Worm (Caenorhabditis elegans) whole organism, L4/young adult: ENCODE results near the gene srw-57.
"Not testable (repeated sequence)": the region's sequence is repeated elsewhere in the genome, so short reads cannot be mapped to it uniquely, and the experiment has no call there.

Experiments
- W03F9.2 ChIP-seq: fragments of 150-350 bp; optimal IDR thresholded peaks from 2 replicates; lab custom pipeline; 2014; ENCODE audit warnings: missing biosample characterization, missing genetic modification characterization
- dao-5 ChIP-seq: sonication (generic microtip); optimal IDR thresholded peaks from 2 replicates; lab custom pipeline; 2016; ENCODE audit warnings: missing genotype, missing genetic modification characterization, moderate library complexity, missing compliant biosample characterization
- him-1 ChIP-seq: sonication (generic microtip); optimal IDR thresholded peaks from 2 replicates; lab custom pipeline; 2016; ENCODE audit warnings: missing genotype, missing genetic modification reagents, missing genetic modification characterization, missing compliant biosample characterization

The srw-57 gene

ce11 chrV:15921102-15921501, 33.7 kb downstream of the srw-57 start, which contains the start of gene cdr-1:
cdr-1 (plus strand) TSS chrV:15921309.
- TF ChIP-seq W03F9.2 (tag; lab: Kevin White, UChicago) = no peak
- TF ChIP-seq dao-5 = no peak
- TF ChIP-seq him-1 (tag; lab: Kevin White, UChicago) = no peak

- TF ChIP-seq him-1 (tag; lab: Kevin White, UChicago) = no peak
- no peak for TF ChIP-seq W03F9.2 (tag; lab: Kevin White, UChicago)
- TF ChIP-seq dao-5 = no peak
Measured at ce11 chrV:15920273-15920672, 34.6 kb downstream of the srw-57 start, which contains the start of gene F35E8.10. F35E8.10 (minus strand) TSS chrV:15920373.

ce11 chrV:15917458-15917857, 37.4 kb downstream of the srw-57 start, which contains the start of gene F35E8.9:
F35E8.9 (minus strand) TSS chrV:15917558.
- TF ChIP-seq him-1 (tag; lab: Kevin White, UChicago) (no peak), dao-5 (no peak), W03F9.2 (tag; lab: Kevin White, UChicago) (no peak)

ce11 chrV:15915919-15916318, 38.9 kb downstream of the srw-57 start, which contains the start of gene gst-38:
gst-38 (minus strand) TSS chrV:15916070.
- no peak for TF ChIP-seq W03F9.2 (tag; lab: Kevin White, UChicago)
- no peak for TF ChIP-seq him-1 (tag; lab: Kevin White, UChicago)
- no peak for TF ChIP-seq dao-5

- TF ChIP-seq W03F9.2 (tag; lab: Kevin White, UChicago) (no peak), dao-5 (no peak), him-1 (tag; lab: Kevin White, UChicago) (no peak)
Measured at ce11 chrV:15915307-15915706, 39.5 kb downstream of the srw-57 start.

ce11 chrV:15914774-15915173, 40.1 kb downstream of the srw-57 start:
- TF ChIP-seq him-1 (tag; lab: Kevin White, UChicago) = no peak
- no peak for TF ChIP-seq dao-5
- TF ChIP-seq W03F9.2 (tag; lab: Kevin White, UChicago) = no peak

- TF ChIP-seq dao-5 (no peak), him-1 (tag; lab: Kevin White, UChicago) (no peak), W03F9.2 (tag; lab: Kevin White, UChicago) (no peak)
Measured at ce11 chrV:15913714-15914113, 41.1 kb downstream of the srw-57 start, which contains the start of gene F35E8.7. F35E8.7 (plus strand) TSS chrV:15914014.

- no peak for TF ChIP-seq dao-5
- no peak for TF ChIP-seq him-1 (tag; lab: Kevin White, UChicago)
- no peak for TF ChIP-seq W03F9.2 (tag; lab: Kevin White, UChicago)
Measured at ce11 chrV:15912677-15913076, 42.2 kb downstream of the srw-57 start.

- TF ChIP-seq dao-5 = no peak
- no peak for TF ChIP-seq him-1 (tag; lab: Kevin White, UChicago)
- TF ChIP-seq W03F9.2 (tag; lab: Kevin White, UChicago) = no peak
Measured at ce11 chrV:15911848-15912247, 43.0 kb downstream of the srw-57 start, which contains the start of gene F35E8.6. F35E8.6 (plus strand) TSS chrV:15912148.

ce11 chrV:15905530-15905929, 49.3 kb downstream of the srw-57 start, which contains the start of the genes F35E8.1 and F35E8.2:
F35E8.1 (minus strand) TSS chrV:15905630.
F35E8.2 (plus strand) TSS chrV:15905661.
- TF ChIP-seq W03F9.2 (tag; lab: Kevin White, UChicago); him-1 (tag; lab: Kevin White, UChicago); dao-5: not testable (repeated sequence)
